Worm (Caenorhabditis elegans): ENCODE results near the gene C39B5.6.

The C39B5.6 gene

ce11 chrIII:2151480-2151995 is 46.3 kb upstream of the C39B5.6 start, which contains the start of gene gcn-1 (continued):
- TF ChIP-seq lin-35 (GFP tag; optimal IDR thresholded peaks at IDR 0.05) (peak; percentile 99), C04F5.9 (tag; optimal IDR thresholded peaks at IDR 0.05) (peak; percentile 55), lsy-2 (tag; optimal IDR thresholded peaks at IDR 0.05) (peak; percentile 84 to 90), pqm-1 (tag; optimal IDR thresholded peaks at IDR 0.05) (no peak), ztf-11 (tag; optimal IDR thresholded peaks at IDR 0.05) (peak in 1 of 2 experiments; percentile 12), nhr-84 (tag; optimal IDR thresholded peaks at IDR 0.05) (no peak), irx-1 (tag; optimal IDR thresholded peaks at IDR 0.05) (peak; percentile 71), aha-1 (tag; optimal IDR thresholded peaks at IDR 0.05) (no peak), isw-1 (GFP tag; IDR thresholded peaks at IDR 0.05) (peak; percentile 64), hlh-4 (tag; optimal IDR thresholded peaks at IDR 0.05) (no peak), elt-3 (tag; optimal IDR thresholded peaks at IDR 0.05) (peak in 2 of 6 experiments; percentile 21 to 40), F16B12.6 (tag; optimal IDR thresholded peaks at IDR 0.05) (peak; percentile 99), ama-1 (optimal IDR thresholded peaks at IDR 0.05) (peak; percentile 14), efl-3 (GFP tag; optimal IDR thresholded peaks at IDR 0.05) (no peak), unc-86 (tag; optimal IDR thresholded peaks at IDR 0.05) (peak; percentile 69), lin-14 (GFP tag; optimal IDR thresholded peaks at IDR 0.05) (no peak), fkh-8 (tag; optimal IDR thresholded peaks at IDR 0.05) (peak; percentile 45), blmp-1 (tag; optimal IDR thresholded peaks at IDR 0.05) (peak; percentile 47), ceh-88 (GFP tag; IDR thresholded peaks at IDR 0.05) (no peak), jun-1 (tag; optimal IDR thresholded peaks at IDR 0.05) (peak; percentile 41), C34B4.2 (tag; optimal IDR thresholded peaks at IDR 0.05) (no peak), lir-3 (tag; optimal IDR thresholded peaks at IDR 0.05; ENCODE audit: poor library complexity) (no peak), elt-2 (tag; optimal IDR thresholded peaks at IDR 0.05) (peak; percentile 14), nhr-11 (tag; optimal IDR thresholded peaks at IDR 0.05) (peak; percentile 41), ztf-4 (tag; optimal IDR thresholded peaks at IDR 0.05) (peak; percentile 52), grh-1 (GFP tag; IDR thresholded peaks at IDR 0.05) (no peak), lin-13 (GFP tag; optimal IDR thresholded peaks at IDR 0.05) (peak; percentile 61), nhr-85 (tag) (peak; percentile 16), mdl-1 (tag; optimal IDR thresholded peaks at IDR 0.05) (peak in 1 of 2 experiments; percentile 48), snu-23 (GFP tag; optimal IDR thresholded peaks at IDR 0.05) (peak; percentile 88), unc-62 (GFP tag; optimal IDR thresholded peaks at IDR 0.05) (no peak), unc-130 (tag; optimal IDR thresholded peaks at IDR 0.05) (peak; percentile 89), fos-1 (tag; optimal IDR thresholded peaks at IDR 0.05) (peak; percentile 29), Y116A8C.19 (tag; optimal IDR thresholded peaks at IDR 0.05; ENCODE audit: borderline replicate concordance) (no peak), zip-4 (GFP tag; optimal IDR thresholded peaks at IDR 0.05) (no peak), vab-15 (tag; optimal IDR thresholded peaks at IDR 0.05) (no peak), unc-98 (GFP tag; IDR thresholded peaks at IDR 0.05) (no peak), nhr-90 (tag; optimal IDR thresholded peaks at IDR 0.05; ENCODE audit: poor library complexity) (no peak), tlp-1 (tag; optimal IDR thresholded peaks at IDR 0.05) (no peak)

ce11 chrIII:2159152-2159551 is 38.7 kb upstream of the C39B5.6 start:
- TF ChIP-seq C34B4.2 (tag; optimal IDR thresholded peaks at IDR 0.05) (no peak), mef-2 (tag; optimal IDR thresholded peaks at IDR 0.05) (no peak), fkh-4 (tag; optimal IDR thresholded peaks at IDR 0.05; ENCODE audit: borderline replicate concordance) (no peak), skn-1 (tag; optimal IDR thresholded peaks at IDR 0.05) (no peak), xbp-1 (tag; optimal IDR thresholded peaks at IDR 0.05) (no peak), nhr-19 (GFP tag; conservative IDR thresholded peaks at IDR 0.05) (no peak), C04F5.9 (tag; optimal IDR thresholded peaks at IDR 0.05) (no peak), sox-4 (tag; optimal IDR thresholded peaks at IDR 0.05) (no peak), mab-9 (GFP tag; IDR thresholded peaks at IDR 0.05) (no peak), lin-15B (tag; optimal IDR thresholded peaks at IDR 0.05) (no peak), mdl-1 (tag; optimal IDR thresholded peaks at IDR 0.05) (no peak), hpl-2 (GFP tag; optimal IDR thresholded peaks at IDR 0.05) (no peak), tbx-2 (tag; optimal IDR thresholded peaks at IDR 0.05) (no peak), nhr-28 (tag; optimal IDR thresholded peaks at IDR 0.05) (no peak), jun-1 (tag; optimal IDR thresholded peaks at IDR 0.05) (no peak), nhr-84 (tag; optimal IDR thresholded peaks at IDR 0.05) (no peak), F16B12.6 (tag; optimal IDR thresholded peaks at IDR 0.05) (no peak), snpc-4 (tag; optimal IDR thresholded peaks at IDR 0.05) (no peak), dpl-1 (GFP tag; optimal IDR thresholded peaks at IDR 0.05) (no peak), pax-3 (tag; optimal IDR thresholded peaks at IDR 0.05) (no peak)
